Worm (Caenorhabditis elegans) whole organism, L1 larva: ENCODE measurements around the gene Y57G7A.3.
A peak's percentile ranks its signal among the peaks of the same experiment; 100 is the strongest.

ENCODE experiments used
- C16A3.4 ChIP-seq: fragments of 150-350 bp; optimal IDR thresholded peaks from 2 replicates; lab custom pipeline; 2014; ENCODE audit warnings: missing biosample characterization, missing genetic modification characterization
- F16B12.6 ChIP-seq: fragments of 150-350 bp; optimal IDR thresholded peaks from 2 replicates; lab custom pipeline; 2014; ENCODE audit warnings: missing biosample characterization, missing genetic modification characterization
- ceh-8 ChIP-seq: fragments of 200-800 bp; sonication (Bioruptor generic); optimal IDR thresholded peaks from 2 replicates; lab custom pipeline; 2018; ENCODE audit warnings: mild to moderate bottlenecking, missing genetic modification characterization, moderate library complexity, missing compliant biosample characterization
- ceh-82 ChIP-seq, 3 experiments: fragments of 150-350 bp in 1 of 3; sonication (generic microtip) in 2 of 3; optimal IDR thresholded peaks; 2 replicates each; lab custom pipeline; 2014 to 2017; ENCODE audit warnings: missing biosample characterization in 3 of 3, missing genetic modification characterization in 3 of 3
- ces-1 ChIP-seq: fragments of 150-350 bp; optimal IDR thresholded peaks from 2 replicates; lab custom pipeline; 2014; ENCODE audit warnings: missing biosample characterization, missing genetic modification reagents, missing genetic modification characterization
- dpl-1 ChIP-seq, 3 experiments: fragments of 150-350 bp in 2 of 3; sonication (generic microtip) in 1 of 3; optimal IDR thresholded peaks; 2 replicates each; lab custom pipeline; 2014 to 2017; ENCODE audit warnings: missing biosample characterization in 3 of 3, missing genetic modification characterization in 3 of 3, missing genetic modification reagents in 3 of 3
- efl-1 ChIP-seq, 4 experiments: fragments of 150-350 bp; optimal IDR thresholded peaks in 3 of 4; peaks in 1 of 4; 1 replicate in 1 of 4; 2 replicates in 3 of 4; lab custom pipeline; 2014; ENCODE audit warnings: missing biosample characterization in 2 of 4, missing genetic modification characterization in 2 of 4, missing genetic modification reagents in 2 of 4
- egl-13 ChIP-seq: sonication (generic microtip); optimal IDR thresholded peaks from 2 replicates; lab custom pipeline; 2016; ENCODE audit warnings: missing genotype, missing genetic modification reagents, missing genetic modification characterization, missing compliant biosample characterization
- egl-27 ChIP-seq, 2 experiments: fragments of 150-350 bp in 1 of 2; sonication (generic microtip); optimal IDR thresholded peaks; 3 replicates each; lab custom pipeline; 2017 to 2018; ENCODE audit warnings: missing biosample characterization in 2 of 2, missing genetic modification characterization in 2 of 2, missing genetic modification reagents in 2 of 2
- ets-5 ChIP-seq: fragments of 200-800 bp; sonication (Bioruptor generic); IDR thresholded peaks from 2 replicates; pipeline ENCODE4 v1.3.6; 2022; ENCODE audit warnings: missing genetic modification characterization, missing compliant biosample characterization
- fkh-8 ChIP-seq: sonication (generic microtip); optimal IDR thresholded peaks from 2 replicates; lab custom pipeline; 2016; ENCODE audit warnings: mild to moderate bottlenecking, missing genetic modification characterization, missing compliant biosample characterization
- fos-1 ChIP-seq: fragments of 150-350 bp; optimal IDR thresholded peaks from 2 replicates; lab custom pipeline; 2014; ENCODE audit warnings: missing biosample characterization, missing genetic modification characterization
- grh-1 ChIP-seq: fragments of 200-800 bp; sonication (Bioruptor generic); IDR thresholded peaks from 2 replicates; pipeline ENCODE4 v1.3.6; 2022; ENCODE audit warnings: missing genetic modification reagents, missing genetic modification characterization, missing compliant biosample characterization
- hlh-17 ChIP-seq: fragments of 200-800 bp; sonication (Bioruptor generic); optimal IDR thresholded peaks from 2 replicates; lab custom pipeline; 2018; ENCODE audit warnings: missing genetic modification characterization, mild to moderate bottlenecking, missing compliant biosample characterization, moderate library complexity, borderline replicate concordance
- isw-1 ChIP-seq: fragments of 200-800 bp; sonication (Bioruptor generic); IDR thresholded peaks from 2 replicates; pipeline ENCODE4 v1.3.6; 2022; ENCODE audit warnings: missing genetic modification characterization, missing compliant biosample characterization
- lin-13 ChIP-seq: fragments of 150-350 bp; optimal IDR thresholded peaks from 2 replicates; lab custom pipeline; 2014; ENCODE audit warnings: missing biosample characterization, missing genetic modification reagents, missing genetic modification characterization
- lin-14 ChIP-seq: fragments of 200-800 bp; sonication (Bioruptor generic); optimal IDR thresholded peaks from 2 replicates; lab custom pipeline; 2018; ENCODE audit warnings: mild to moderate bottlenecking, missing genetic modification characterization, moderate library complexity, missing compliant biosample characterization
- lin-15B ChIP-seq: fragments of 150-350 bp; sonication (generic microtip); optimal IDR thresholded peaks from 3 replicates; lab custom pipeline; 2014; ENCODE audit warnings: missing biosample characterization, missing genetic modification characterization
- lin-35 ChIP-seq, 2 experiments: fragments of 150-350 bp; optimal IDR thresholded peaks; 2 replicates each; lab custom pipeline; 2014; ENCODE audit warnings: missing biosample characterization in 2 of 2, missing genetic modification characterization in 2 of 2, missing genetic modification reagents in 2 of 2
- lsy-2 ChIP-seq, 2 experiments: fragments of 150-350 bp; optimal IDR thresholded peaks; 2 replicates each; lab custom pipeline; 2014; ENCODE audit warnings: missing biosample characterization in 2 of 2, missing genetic modification characterization in 2 of 2
- mab-9 ChIP-seq: fragments of 200-800 bp; sonication (Bioruptor generic); IDR thresholded peaks from 2 replicates; pipeline ENCODE4 v1.3.6; 2022; ENCODE audit warnings: missing genetic modification reagents, missing genetic modification characterization, missing compliant biosample characterization
- mep-1 ChIP-seq: fragments of 150-350 bp; optimal IDR thresholded peaks from 2 replicates; lab custom pipeline; 2014; ENCODE audit warnings: missing biosample characterization, missing genetic modification characterization
- nhr-19 ChIP-seq: fragments of 200-800 bp; sonication (Bioruptor generic); conservative IDR thresholded peaks from 2 replicates; pipeline ENCODE4 v1.3.6; 2022; ENCODE audit warnings: missing genetic modification characterization, missing compliant biosample characterization
- nhr-47 ChIP-seq: sonication (generic microtip); optimal IDR thresholded peaks from 2 replicates; lab custom pipeline; 2016; ENCODE audit warnings: mild to moderate bottlenecking, missing genetic modification characterization, moderate library complexity, missing compliant biosample characterization
- nhr-71 ChIP-seq: sonication (generic microtip); optimal IDR thresholded peaks from 2 replicates; lab custom pipeline; 2016; ENCODE audit warnings: mild to moderate bottlenecking, missing genetic modification characterization, moderate library complexity, missing compliant biosample characterization
- nhr-76 ChIP-seq: sonication (generic microtip); optimal IDR thresholded peaks from 2 replicates; lab custom pipeline; 2017; ENCODE audit warnings: missing biosample characterization, missing genetic modification characterization
- snu-23 ChIP-seq: sonication (generic microtip); optimal IDR thresholded peaks from 2 replicates; lab custom pipeline; 2016; ENCODE audit warnings: missing genetic modification characterization, missing compliant biosample characterization
- sox-4 ChIP-seq: sonication (generic microtip); optimal IDR thresholded peaks from 2 replicates; lab custom pipeline; 2016; ENCODE audit warnings: missing genetic modification characterization, missing compliant biosample characterization
- sptf-1 ChIP-seq: fragments of 150-350 bp; optimal IDR thresholded peaks from 2 replicates; lab custom pipeline; 2014; ENCODE audit warnings: missing biosample characterization, missing genetic modification characterization
- swsn-7 ChIP-seq: sonication (generic microtip); optimal IDR thresholded peaks from 2 replicates; lab custom pipeline; 2016; ENCODE audit warnings: missing genetic modification characterization, missing compliant biosample characterization
- tbx-2 ChIP-seq: sonication (generic microtip); optimal IDR thresholded peaks from 2 replicates; lab custom pipeline; 2016; ENCODE audit warnings: missing genetic modification characterization, missing compliant biosample characterization
- unc-86 ChIP-seq: sonication (generic microtip); optimal IDR thresholded peaks from 2 replicates; lab custom pipeline; 2016; ENCODE audit warnings: missing genetic modification characterization, missing compliant biosample characterization
- ztf-4 ChIP-seq: fragments of 150-350 bp; optimal IDR thresholded peaks from 2 replicates; lab custom pipeline; 2014; ENCODE audit warnings: missing biosample characterization, missing genetic modification characterization

The Y57G7A.3 gene

DNA sequence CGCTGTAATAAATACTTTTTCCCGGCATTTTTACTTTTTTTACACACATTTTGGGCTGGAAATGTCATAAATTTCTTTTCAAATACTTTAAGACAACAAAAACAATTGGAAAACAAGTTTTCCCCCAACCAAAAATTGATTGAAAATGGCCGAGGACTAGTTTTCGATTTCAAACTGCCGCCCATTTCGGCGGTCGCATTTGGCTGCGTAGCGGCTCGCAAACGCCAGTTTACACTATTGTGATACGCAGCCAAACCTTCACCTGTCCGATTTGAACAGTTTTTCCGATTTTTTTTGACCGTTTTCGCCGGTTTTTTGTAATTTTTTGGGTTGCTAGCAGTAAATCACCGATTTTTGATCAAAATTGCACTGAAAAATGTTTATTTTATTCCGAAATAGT, 34.8 kb downstream of the Y57G7A.3 start (continued):
- TF ChIP-seq nhr-47 (peak; percentile 97), unc-86 (tag; lab: Kevin White, UChicago) (peak; percentile 93), ets-5 (no peak), egl-27 (tag; optimal IDR thresholded peaks at IDR 0.05; lab: Kevin White, UChicago) (no peak), nhr-76 (no peak), nhr-19 (peak; percentile 96)

DNA sequence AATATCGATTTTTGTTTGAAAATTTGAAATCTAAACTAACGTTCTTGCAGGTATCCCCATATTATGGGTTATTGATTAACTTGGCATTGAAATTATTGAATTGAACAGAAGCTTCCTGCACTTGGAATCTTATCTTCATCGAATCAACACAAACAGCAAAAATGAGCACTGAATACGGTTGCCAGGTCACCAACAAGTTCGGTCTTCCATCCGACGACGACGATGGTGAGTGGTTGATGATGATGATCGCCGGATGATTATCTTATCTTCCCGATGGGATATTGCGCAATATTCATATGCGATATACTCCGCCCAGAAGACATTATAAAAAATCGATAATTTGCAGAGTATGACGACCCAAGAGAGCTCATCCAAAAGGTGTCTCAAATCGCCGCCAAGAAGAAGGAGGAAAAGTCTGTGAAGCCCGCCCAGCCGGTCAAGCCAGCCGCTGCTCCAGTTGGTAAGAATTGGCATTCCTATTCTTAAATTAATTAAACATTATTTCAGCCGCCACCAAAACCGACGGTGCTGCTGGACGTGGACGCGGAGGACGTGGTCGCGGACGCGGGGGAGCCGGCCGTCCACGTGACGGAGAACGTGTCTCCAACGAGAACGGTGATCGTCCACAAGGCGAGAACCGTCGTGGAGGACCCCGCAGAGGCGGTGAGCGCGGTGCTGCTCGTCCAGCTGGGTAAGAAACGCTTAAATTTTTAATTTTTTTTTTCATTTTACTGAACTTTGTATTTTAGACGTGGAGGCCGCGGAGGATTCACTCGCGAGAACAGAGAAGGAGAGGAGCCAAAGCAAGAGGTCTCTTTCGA, 35.6 kb downstream of the Y57G7A.3 start, which contains the start of gene vig-1:
vig-1 (plus strand) TSS at position 51 of the 821 bp plus-strand sequence.
- peak; percentile 30; the same call in 1 of the 2 replicates for TF ChIP-seq mab-9 (GFP tag; lab: Robert Waterston, UW)
- no peak for TF ChIP-seq efl-1 (optimal IDR thresholded peaks at IDR 0.05; lab: Kevin White, UChicago)
- peak in 1 of 2 experiments; percentile 87 for TF ChIP-seq efl-1 (GFP tag; optimal IDR thresholded peaks at IDR 0.05 in 1 of 2; lab: Kevin White, UChicago)
- no peak for TF ChIP-seq grh-1 (GFP tag; lab: Robert Waterston, UW)

DNA sequence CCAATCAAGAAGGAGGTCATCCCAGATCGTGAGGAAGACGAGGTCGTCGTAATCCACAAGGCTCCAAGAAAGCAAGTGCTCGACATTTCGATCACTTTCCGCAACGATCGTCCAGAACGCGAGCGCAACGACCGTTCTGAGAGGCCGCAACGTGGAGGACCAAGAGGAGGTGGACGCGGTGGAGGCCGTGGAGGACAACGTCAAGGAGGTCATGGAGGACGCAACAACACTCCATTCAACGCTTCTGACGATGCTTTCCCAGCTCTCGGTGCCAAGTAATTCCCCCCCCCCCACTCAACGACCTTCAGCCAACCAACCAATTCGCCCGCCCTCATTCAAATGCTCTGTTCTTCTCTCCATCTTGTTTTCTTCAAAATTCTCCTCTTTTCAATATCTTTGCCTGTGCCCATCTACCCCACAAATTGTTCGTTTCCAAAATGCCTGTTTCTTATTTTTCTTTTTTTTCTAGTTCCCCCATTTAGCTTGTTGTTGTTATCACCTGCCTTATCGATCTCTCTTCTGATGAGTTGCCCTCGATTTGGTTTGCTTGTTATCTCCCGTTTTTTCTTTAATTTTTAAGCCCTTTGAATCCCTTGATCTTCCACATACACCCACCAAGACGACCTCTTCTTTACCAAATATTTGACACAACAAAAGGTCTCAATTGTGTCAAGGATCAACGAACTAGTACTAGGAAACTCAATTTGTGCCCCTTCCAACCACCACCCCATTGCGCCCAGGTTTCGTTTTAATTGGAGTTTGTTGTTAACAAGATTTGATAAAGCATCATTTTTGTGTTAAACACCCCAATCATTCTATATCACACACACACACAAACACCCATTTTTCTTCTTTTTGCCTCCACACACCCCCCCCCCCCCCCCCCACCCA, 36.9 kb downstream of the Y57G7A.3 start:
- TF ChIP-seq sox-4 (tag; lab: Kevin White, UChicago): no peak
- no peak for TF ChIP-seq lin-15B
- no peak for TF ChIP-seq snu-23 (GFP tag; lab: Kevin White, UChicago)
- no peak for TF ChIP-seq sptf-1
- TF ChIP-seq F16B12.6 (tag; lab: Kevin White, UChicago): no peak
- TF ChIP-seq ztf-4 (tag; lab: Kevin White, UChicago): no peak
- no peak for TF ChIP-seq hlh-17 (GFP tag; lab: Kevin White, UChicago)
- TF ChIP-seq ets-5: no peak
- TF ChIP-seq fos-1 (tag; lab: Kevin White, UChicago): no peak
- TF ChIP-seq lin-13 (GFP tag; lab: Kevin White, UChicago): no peak

DNA sequence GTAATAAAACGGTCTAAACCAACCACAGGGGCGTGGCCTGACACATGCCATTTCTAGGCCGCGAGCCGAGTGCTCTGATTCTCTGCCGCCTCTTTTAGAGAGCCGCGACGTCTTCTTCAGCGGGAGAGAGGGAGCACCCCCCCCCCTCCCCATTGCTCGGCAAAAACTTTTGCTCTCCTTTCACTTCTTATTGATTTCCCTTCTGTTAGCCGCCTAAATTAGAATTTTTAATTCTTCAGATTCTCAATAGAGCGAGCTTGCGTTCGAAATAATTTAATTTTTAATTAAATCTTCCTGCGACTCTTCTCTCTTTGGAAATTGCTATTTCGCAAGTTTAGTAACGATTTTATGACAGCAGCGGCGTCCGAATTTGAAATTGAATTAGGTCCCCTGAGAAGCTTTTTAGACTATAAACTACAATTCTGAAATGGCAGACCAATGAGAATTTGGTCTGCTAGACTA, 37.6 kb downstream of the Y57G7A.3 start:
- TF ChIP-seq isw-1 (GFP tag; lab: Robert Waterston, UW) (peak; percentile 19; the same call in 1 of the 2 replicates), hlh-17 (GFP tag; lab: Kevin White, UChicago) (no peak), nhr-71 (peak; percentile 51), ceh-8 (GFP tag; lab: Kevin White, UChicago) (peak; percentile 15), nhr-47 (peak; percentile 46), unc-86 (tag; lab: Kevin White, UChicago) (peak; percentile 55), ceh-82 (tag; optimal IDR thresholded peaks at IDR 0.05; lab: Kevin White, UChicago) (peak in 1 of 3 experiments; percentile 50), lin-15B (peak; percentile 31), lin-14 (GFP tag; lab: Kevin White, UChicago) (peak; percentile 69), swsn-7 (tag; lab: Kevin White, UChicago) (no peak), efl-1 (optimal IDR thresholded peaks at IDR 0.05; lab: Kevin White, UChicago) (peak; percentile 25 to 30), efl-1 (GFP tag; optimal IDR thresholded peaks at IDR 0.05 in 1 of 2; lab: Kevin White, UChicago) (peak in 1 of 2 experiments; percentile 28), lin-35 (GFP tag; optimal IDR thresholded peaks at IDR 0.05; lab: Kevin White, UChicago) (peak in 1 of 2 experiments; percentile 39), egl-13 (tag; lab: Kevin White, UChicago) (peak; percentile 19), ces-1 (GFP tag; lab: Kevin White, UChicago) (peak; percentile 55), ets-5 (no peak), lsy-2 (tag; optimal IDR thresholded peaks at IDR 0.05; lab: Kevin White, UChicago) (peak; percentile 28 to 34), C16A3.4 (tag; lab: Kevin White, UChicago) (no peak), tbx-2 (tag; lab: Kevin White, UChicago) (peak; percentile 35), mep-1 (tag; lab: Kevin White, UChicago) (no peak), fkh-8 (tag; lab: Kevin White, UChicago) (peak; percentile 50), dpl-1 (GFP tag; optimal IDR thresholded peaks at IDR 0.05; lab: Kevin White, UChicago) (peak in 1 of 3 experiments; percentile 54)
